Fruit fly (Drosophila melanogaster): ENCODE results near the gene Eip78C.
A peak's percentile ranks its signal among the peaks of the same experiment; 100 is the strongest.

Eip78C gene

dm6 chr3L:21304400-21304799 is 78.0 kb downstream of the Eip78C start, which contains the start of the genes CG11309 and CG7632 (continued):
- TF ChIP-seq Doc2 (GFP tag; IDR thresholded peaks at IDR 0.05) = peak; percentile 80
- peak; percentile 99 for TF ChIP-seq Ssrp (tag; optimal IDR thresholded peaks at IDR 0.05)
- TF ChIP-seq Hmx (GFP tag; optimal IDR thresholded peaks at IDR 0.05) = peak; percentile 96
- peak; percentile 83 for TF ChIP-seq Adf1 (GFP tag; IDR thresholded peaks at IDR 0.05)
- peak; percentile 81 for TF ChIP-seq CG10321 (GFP tag; IDR thresholded peaks at IDR 0.05)
- peak; percentile 99 for TF ChIP-seq en (GFP tag; optimal IDR thresholded peaks at IDR 0.05)
- TF ChIP-seq esg (GFP tag; conservative IDR thresholded peaks at IDR 0.05) = peak; percentile 96
- TF ChIP-seq Lpt (GFP tag; optimal IDR thresholded peaks at IDR 0.05) = no peak
- peak; percentile 88 for TF ChIP-seq pfk (GFP tag; optimal IDR thresholded peaks at IDR 0.05)
- peak; percentile 98 for TF ChIP-seq Dbx (GFP tag; IDR thresholded peaks at IDR 0.05)
- TF ChIP-seq Hmr (GFP tag; optimal IDR thresholded peaks at IDR 0.05) = peak; percentile 100
- TF ChIP-seq slou (GFP tag; optimal IDR thresholded peaks at IDR 0.05) = peak; percentile 96
- TF ChIP-seq Ets65A (GFP tag) = peak; percentile 100
- TF ChIP-seq CG7987 (GFP tag; optimal IDR thresholded peaks at IDR 0.05) = peak; percentile 99
- TF ChIP-seq sna (GFP tag; IDR thresholded peaks at IDR 0.05; ENCODE audit: partially characterized antibody) = no peak; the same call in 1 of the 2 replicates
- peak; percentile 92 for TF ChIP-seq aop (GFP tag; IDR thresholded peaks at IDR 0.05)
- TF ChIP-seq stwl (tag; optimal IDR thresholded peaks at IDR 0.05) = peak; percentile 99
- TF ChIP-seq Med (GFP tag) = peak; percentile 100
- TF ChIP-seq Usf (GFP tag; optimal IDR thresholded peaks at IDR 0.05) = peak; percentile 96
- TF ChIP-seq Meics (GFP tag; optimal IDR thresholded peaks at IDR 0.05) = peak; percentile 99
- peak; percentile 99 for TF ChIP-seq CG33213 (GFP tag; optimal IDR thresholded peaks at IDR 0.05)
- peak; percentile 90 for TF ChIP-seq CG3163 (GFP tag; optimal IDR thresholded peaks at IDR 0.05)
- TF ChIP-seq CG14441 (GFP tag; IDR thresholded peaks at IDR 0.05) = peak; percentile 96
- TF ChIP-seq sens-2 (GFP tag; IDR thresholded peaks at IDR 0.05) = peak; percentile 99
- TF ChIP-seq CoRest (tag; optimal IDR thresholded peaks at IDR 0.05) = peak; percentile 99
- peak; percentile 89 for TF ChIP-seq Myb (GFP tag; optimal IDR thresholded peaks at IDR 0.05)
- peak; percentile 99 for TF ChIP-seq MTF-1 (GFP tag; optimal IDR thresholded peaks at IDR 0.05; ENCODE audit: borderline replicate concordance)
- TF ChIP-seq Xrp1 (GFP tag; IDR thresholded peaks at IDR 0.05) = peak; percentile 99
- TF ChIP-seq ems (GFP tag; optimal IDR thresholded peaks at IDR 0.05) = peak; percentile 99
- no peak for TF ChIP-seq CG2129 (GFP tag; IDR thresholded peaks at IDR 0.05; ENCODE audit: partially characterized antibody)
- TF ChIP-seq Nf-YB (GFP tag; optimal IDR thresholded peaks at IDR 0.05) = peak; percentile 93
- TF ChIP-seq CG4854 (GFP tag; optimal IDR thresholded peaks at IDR 0.05) = peak; percentile 99
- TF ChIP-seq CG8290 (GFP tag; optimal IDR thresholded peaks at IDR 0.05) = peak; percentile 99
- peak; percentile 98 to 100 for TF ChIP-seq CG8290 (tag; optimal IDR thresholded peaks at IDR 0.05)
- peak; percentile 99 for TF ChIP-seq zfh1 (GFP tag; IDR thresholded peaks at IDR 0.05)
- TF ChIP-seq Rx (GFP tag; IDR thresholded peaks at IDR 0.05) = peak; percentile 97
- peak; percentile 98 for TF ChIP-seq dm (GFP tag; optimal IDR thresholded peaks at IDR 0.05)
- peak; percentile 99 for TF ChIP-seq CG13775 (GFP tag; optimal IDR thresholded peaks at IDR 0.05)
- TF ChIP-seq unc-4 (GFP tag; IDR thresholded peaks at IDR 0.05; ENCODE audit: partially characterized antibody) = peak; percentile 49; the same call in 1 of the 2 replicates
- peak; percentile 100 for TF ChIP-seq dmrt11E (tag; optimal IDR thresholded peaks at IDR 0.05)
- TF ChIP-seq dysf (GFP tag; IDR thresholded peaks at IDR 0.05) = peak; percentile 98
- peak; percentile 100 for TF ChIP-seq CrebB (tag; optimal IDR thresholded peaks at IDR 0.05)
- TF ChIP-seq Camta (GFP tag; optimal IDR thresholded peaks at IDR 0.05) = peak; percentile 99
- TF ChIP-seq CG3065 (GFP tag; optimal IDR thresholded peaks at IDR 0.05) = peak; percentile 97
- TF ChIP-seq sim (GFP tag; IDR thresholded peaks at IDR 0.05) = peak; percentile 98
- peak; percentile 100 for TF ChIP-seq Spps (tag; optimal IDR thresholded peaks at IDR 0.05)
- peak; percentile 99 for TF ChIP-seq CG6813 (GFP tag; optimal IDR thresholded peaks at IDR 0.05)
- TF ChIP-seq Ets97D (GFP tag; optimal IDR thresholded peaks at IDR 0.05) = peak; percentile 95
- TF ChIP-seq CG8944 (GFP tag; optimal IDR thresholded peaks at IDR 0.05) = peak; percentile 96
- TF ChIP-seq Fer2 (tag; optimal IDR thresholded peaks at IDR 0.05) = peak; percentile 99
- peak; percentile 90 for TF ChIP-seq Ravus (GFP tag; IDR thresholded peaks at IDR 0.05)
- TF ChIP-seq stc (GFP tag; IDR thresholded peaks at IDR 0.05) = peak; percentile 99

Measured in whole organism, embryonic.